Fruit fly (Drosophila melanogaster) whole organism, embryonic: ENCODE results near the gene CIA30.
A peak's percentile ranks its signal among the peaks of the same experiment; 100 is the strongest.

Experiments used
- Antp ChIP-seq: fragments of 200-800 bp; sonication (Bioruptor generic); optimal IDR thresholded peaks from 3 replicates; lab custom pipeline; 2016; ENCODE audit warnings: missing biosample characterization, missing genetic modification characterization
- CG10565 ChIP-seq: fragments of 200-800 bp; sonication (Bioruptor generic); optimal IDR thresholded peaks from 3 replicates; lab custom pipeline; 2016; ENCODE audit warnings: missing biosample characterization, mild to moderate bottlenecking, missing genetic modification characterization
- CG10979 ChIP-seq: fragments of 200-800 bp; sonication (Bioruptor generic); optimal IDR thresholded peaks from 2 replicates; lab custom pipeline; 2018; ENCODE audit warnings: missing biosample characterization, mild to moderate bottlenecking, missing genetic modification characterization, moderate library complexity
- CG11504 ChIP-seq: fragments of 200-800 bp; sonication (Bioruptor generic); optimal IDR thresholded peaks from 3 replicates; lab custom pipeline; 2019; ENCODE audit warnings: missing biosample characterization, mild to moderate bottlenecking, missing genetic modification characterization, moderate library complexity
- CG12299 ChIP-seq: fragments of 200-800 bp; sonication (Bioruptor generic); optimal IDR thresholded peaks from 2 replicates; lab custom pipeline; 2018; ENCODE audit warnings: missing biosample characterization, mild to moderate bottlenecking, missing genetic modification characterization
- CG15011 ChIP-seq: fragments of 200-800 bp; sonication (Bioruptor generic); optimal IDR thresholded peaks from 3 replicates; lab custom pipeline; 2018; ENCODE audit warnings: missing biosample characterization, mild to moderate bottlenecking, missing genetic modification characterization
- CG15269 ChIP-seq: fragments of 200-800 bp; sonication (Bioruptor generic); optimal IDR thresholded peaks from 2 replicates; lab custom pipeline; 2018; ENCODE audit warnings: missing biosample characterization, mild to moderate bottlenecking, missing genetic modification characterization, moderate library complexity
- CG1603 ChIP-seq: fragments of 200-800 bp; sonication (Bioruptor generic); optimal IDR thresholded peaks from 2 replicates; lab custom pipeline; 2019; ENCODE audit warnings: missing biosample characterization, mild to moderate bottlenecking, missing genetic modification characterization, moderate library complexity
- CG17829 ChIP-seq: fragments of 200-800 bp; optimal IDR thresholded peaks from 2 replicates; lab custom pipeline; 2019; ENCODE audit warnings: missing biosample characterization, mild to moderate bottlenecking, missing genetic modification characterization, moderate library complexity
- CG18011 ChIP-seq: fragments of 200-800 bp; sonication (Bioruptor generic); optimal IDR thresholded peaks from 2 replicates; lab custom pipeline; 2017; ENCODE audit warnings: missing biosample characterization, missing genetic modification characterization, mild to moderate bottlenecking, moderate library complexity, missing genotype
- CG1832 ChIP-seq: fragments of 200-800 bp; sonication (Bioruptor generic); optimal IDR thresholded peaks from 2 replicates; lab custom pipeline; 2017; ENCODE audit warnings: missing biosample characterization, mild to moderate bottlenecking, missing genetic modification characterization, inconsistent platforms
- CG18476 ChIP-seq: fragments of 200-800 bp; sonication (Bioruptor generic); optimal IDR thresholded peaks from 2 replicates; lab custom pipeline; 2016; ENCODE audit warnings: missing biosample characterization, mild to moderate bottlenecking, missing genetic modification characterization
- CG2875 ChIP-seq: fragments of 200-800 bp; sonication (Bioruptor generic); optimal IDR thresholded peaks from 2 replicates; lab custom pipeline; 2017; ENCODE audit warnings: missing biosample characterization, mild to moderate bottlenecking, missing genetic modification characterization, missing genetic modification reagents
- CG4360 ChIP-seq: fragments of 200-800 bp; sonication (Bioruptor generic); IDR thresholded peaks from 2 replicates; pipeline ENCODE4 v1.3.6; 2022; ENCODE audit warnings: missing biosample characterization, missing genetic modification characterization
- CG6654 ChIP-seq: fragments of 200-800 bp; sonication (Bioruptor generic); optimal IDR thresholded peaks from 2 replicates; lab custom pipeline; 2017; ENCODE audit warnings: missing biosample characterization, mild to moderate bottlenecking, missing genetic modification characterization
- CG7745 ChIP-seq: fragments of 200-800 bp; sonication (Bioruptor generic); optimal IDR thresholded peaks from 2 replicates; lab custom pipeline; 2018; ENCODE audit warnings: missing biosample characterization, mild to moderate bottlenecking, missing genetic modification characterization, moderate library complexity
- CG7928 ChIP-seq: fragments of 200-800 bp; sonication (Bioruptor generic); optimal IDR thresholded peaks from 2 replicates; lab custom pipeline; 2017; ENCODE audit warnings: missing biosample characterization, mild to moderate bottlenecking, missing genetic modification characterization
- E2f2 ChIP-seq: fragments of 200-800 bp; sonication (Bioruptor generic); IDR thresholded peaks from 2 replicates; pipeline ENCODE4 v1.3.6; 2022; ENCODE audit warnings: missing biosample characterization, missing genetic modification characterization
- ERR ChIP-seq: fragments of 200-800 bp; sonication (Bioruptor generic); optimal IDR thresholded peaks from 2 replicates; lab custom pipeline; 2016; ENCODE audit warnings: missing biosample characterization, missing genetic modification characterization
- Hey ChIP-seq: fragments of 200-800 bp; sonication (Bioruptor generic); optimal IDR thresholded peaks from 3 replicates; lab custom pipeline; 2018; ENCODE audit warnings: missing biosample characterization, mild to moderate bottlenecking, missing genetic modification characterization
- Jarid2 ChIP-seq: fragments of 200-800 bp; sonication (Bioruptor generic); optimal IDR thresholded peaks from 3 replicates; lab custom pipeline; 2017; ENCODE audit warnings: mild to moderate bottlenecking, missing biosample characterization, missing genetic modification reagents, missing genetic modification characterization
- Lim3 ChIP-seq: fragments of 200-800 bp; sonication (Bioruptor generic); IDR thresholded peaks from 2 replicates; pipeline ENCODE4 v1.3.6; 2022; ENCODE audit warnings: missing biosample characterization, missing genetic modification characterization
- Nf-YB ChIP-seq: fragments of 200-800 bp; sonication (Bioruptor generic); optimal IDR thresholded peaks from 3 replicates; lab custom pipeline; 2019; ENCODE audit warnings: missing biosample characterization, mild to moderate bottlenecking, missing genetic modification characterization, moderate library complexity
- Nf-YC ChIP-seq: fragments of 200-800 bp; optimal IDR thresholded peaks from 3 replicates; lab custom pipeline; 2019; ENCODE audit warnings: missing biosample characterization, mild to moderate bottlenecking, missing genetic modification characterization, moderate library complexity
- Sox100B ChIP-seq: fragments of 200-800 bp; sonication (Bioruptor generic); optimal IDR thresholded peaks from 3 replicates; lab custom pipeline; 2018; ENCODE audit warnings: missing biosample characterization, mild to moderate bottlenecking, missing genetic modification characterization
- Ssrp ChIP-seq: fragments of 200-800 bp; sonication (Bioruptor generic); optimal IDR thresholded peaks from 2 replicates; lab custom pipeline; 2018; ENCODE audit warnings: missing biosample characterization, mild to moderate bottlenecking, missing genetic modification characterization, moderate library complexity
- ato ChIP-seq: fragments of 200-800 bp; sonication (Bioruptor generic); IDR thresholded peaks from 2 replicates; pipeline ENCODE4 v1.3.6; 2022; ENCODE audit warnings: missing biosample characterization, missing genetic modification characterization; ENCODE audit not compliant: partially characterized antibody
- bigmax ChIP-seq: fragments of 200-800 bp; sonication (Bioruptor generic); optimal IDR thresholded peaks from 2 replicates; lab custom pipeline; 2018; ENCODE audit warnings: missing biosample characterization, mild to moderate bottlenecking, missing genetic modification characterization
- bowl ChIP-seq: fragments of 200-800 bp; sonication (Bioruptor generic); IDR thresholded peaks from 2 replicates; pipeline ENCODE4 v1.3.6; 2022; ENCODE audit warnings: missing biosample characterization, missing genetic modification characterization
- br ChIP-seq: fragments of >200 bp; optimal IDR thresholded peaks from 2 replicates; lab custom pipeline; 2017
- cwo ChIP-seq: fragments of 200-800 bp; sonication (Bioruptor generic); optimal IDR thresholded peaks from 3 replicates; lab custom pipeline; 2017; ENCODE audit warnings: missing biosample characterization, missing genetic modification characterization, mild to moderate bottlenecking, moderate library complexity, missing genetic modification reagents
- ewg ChIP-seq: fragments of 200-800 bp; sonication (Bioruptor generic); optimal IDR thresholded peaks from 3 replicates; lab custom pipeline; 2017; ENCODE audit warnings: mild to moderate bottlenecking, missing biosample characterization, missing genetic modification reagents, missing genetic modification characterization
- fd64A ChIP-seq: fragments of 200-800 bp; sonication (Bioruptor generic); optimal IDR thresholded peaks from 3 replicates; lab custom pipeline; 2018; ENCODE audit warnings: missing biosample characterization, mild to moderate bottlenecking, missing genetic modification characterization
- fu2 ChIP-seq: fragments of 200-800 bp; sonication (Bioruptor generic); optimal IDR thresholded peaks from 2 replicates; lab custom pipeline; 2016; ENCODE audit warnings: missing biosample characterization, missing genetic modification characterization
- gcm2 ChIP-seq: fragments of 200-800 bp; sonication (Bioruptor generic); optimal IDR thresholded peaks from 2 replicates; lab custom pipeline; 2016; ENCODE audit warnings: missing biosample characterization, missing genetic modification characterization
- gem ChIP-seq: fragments of 200-800 bp; sonication (Bioruptor generic); optimal IDR thresholded peaks from 2 replicates; lab custom pipeline; 2019; ENCODE audit warnings: missing biosample characterization, mild to moderate bottlenecking, missing genetic modification characterization, moderate library complexity
- gsb-n ChIP-seq: fragments of 200-800 bp; sonication (Bioruptor generic); optimal IDR thresholded peaks from 3 replicates; lab custom pipeline; 2018; ENCODE audit warnings: missing biosample characterization, mild to moderate bottlenecking, missing genetic modification characterization
- gt ChIP-seq: fragments of 200-800 bp; sonication (Bioruptor generic); IDR thresholded peaks from 2 replicates; pipeline ENCODE4 v1.3.6; 2022; ENCODE audit warnings: missing biosample characterization, missing genetic modification characterization
- jing ChIP-seq: fragments of 200-800 bp; sonication (Bioruptor generic); optimal IDR thresholded peaks from 2 replicates; lab custom pipeline; 2018; ENCODE audit warnings: missing biosample characterization, mild to moderate bottlenecking, missing genetic modification characterization
- klu ChIP-seq: fragments of 200-800 bp; sonication (Bioruptor generic); IDR thresholded peaks from 2 replicates; pipeline ENCODE4 v1.3.6; 2022; ENCODE audit warnings: missing biosample characterization, missing genetic modification characterization
- oc ChIP-seq: fragments of 200-800 bp; sonication (Bioruptor generic); optimal IDR thresholded peaks from 2 replicates; lab custom pipeline; 2018; ENCODE audit warnings: missing biosample characterization, mild to moderate bottlenecking, missing genetic modification characterization, moderate library complexity
- org-1 ChIP-seq: fragments of 200-800 bp; sonication (Bioruptor generic); optimal IDR thresholded peaks from 2 replicates; lab custom pipeline; 2017; ENCODE audit warnings: missing biosample characterization, missing genetic modification characterization
- phol ChIP-seq: fragments of 200-800 bp; sonication (Bioruptor generic); optimal IDR thresholded peaks from 3 replicates; lab custom pipeline; 2018; ENCODE audit warnings: missing biosample characterization, mild to moderate bottlenecking, missing genetic modification characterization, moderate library complexity
- sd ChIP-seq: fragments of 200-800 bp; sonication (Bioruptor generic); optimal IDR thresholded peaks from 3 replicates; lab custom pipeline; 2018; ENCODE audit warnings: missing biosample characterization, mild to moderate bottlenecking, missing genetic modification characterization, moderate library complexity
- sens ChIP-seq: fragments of 200-800 bp; sonication (Bioruptor generic); peaks from one replicate; lab custom pipeline; 2016; ENCODE audit warnings: missing biosample characterization, missing genetic modification characterization
- sisA ChIP-seq: fragments of 200-800 bp; sonication (Bioruptor generic); IDR thresholded peaks from 2 replicates; pipeline ENCODE4 v1.3.6; 2022; ENCODE audit warnings: missing biosample characterization, missing genetic modification characterization
- trh ChIP-seq: fragments of 200-800 bp; sonication (Bioruptor generic); optimal IDR thresholded peaks from 2 replicates; lab custom pipeline; 2016; ENCODE audit warnings: missing biosample characterization, missing genetic modification characterization
- zen ChIP-seq: fragments of 200-800 bp; sonication (Bioruptor generic); optimal IDR thresholded peaks from 3 replicates; lab custom pipeline; 2018; ENCODE audit warnings: missing biosample characterization, mild to moderate bottlenecking, missing genetic modification characterization, moderate library complexity
- zfh1 ChIP-seq: fragments of 200-800 bp; sonication (Bioruptor generic); IDR thresholded peaks from 3 replicates; pipeline ENCODE4 v1.3.6; 2022; ENCODE audit warnings: missing biosample characterization, missing genetic modification characterization

The CIA30 gene

DNA sequence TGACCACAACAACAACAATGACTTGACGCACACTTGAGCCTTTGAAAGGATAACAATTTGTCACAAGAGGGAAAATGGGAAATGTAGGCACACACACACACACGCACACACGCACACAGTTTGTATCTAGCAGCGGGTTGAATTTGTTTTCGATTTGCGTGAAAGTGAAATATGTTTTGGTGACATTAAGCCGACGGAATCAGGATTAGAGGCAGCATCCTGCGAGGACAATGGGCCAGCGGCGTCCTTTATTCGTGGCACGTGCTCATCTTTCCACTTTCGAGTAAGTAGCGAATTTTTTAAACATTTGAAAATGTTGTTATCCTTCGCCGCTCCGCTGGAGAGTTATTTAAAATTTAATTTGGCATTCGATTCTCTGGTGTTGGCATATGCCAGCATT, 29.5 kb upstream of the CIA30 start:
- no peak for TF ChIP-seq cwo (GFP tag; lab: Kevin White, UChicago)
- peak; percentile 72 for TF ChIP-seq Hey (tag; lab: Kevin White, UChicago)
- TF ChIP-seq CG7928 (GFP tag; lab: Kevin White, UChicago) = no peak
- TF ChIP-seq CG17829 = no peak
- no peak for TF ChIP-seq gsb-n (tag; lab: Kevin White, UChicago)
- peak; percentile 70 for TF ChIP-seq oc (tag; lab: Kevin White, UChicago)
- TF ChIP-seq gcm2 = no peak
- TF ChIP-seq CG4360 = peak; percentile 55; the same call in 1 of the 2 replicates
- no peak for TF ChIP-seq CG1603 (tag; lab: Kevin White, UChicago)
- TF ChIP-seq CG10565 = no peak
- no peak for TF ChIP-seq CG10979
- no peak for TF ChIP-seq ato (GFP tag; lab: Robert Waterston, UW)
- TF ChIP-seq fd64A (GFP tag; lab: Kevin White, UChicago) = no peak
- no peak for TF ChIP-seq CG11504
- TF ChIP-seq, all 482 proteins: peak for 3

DNA sequence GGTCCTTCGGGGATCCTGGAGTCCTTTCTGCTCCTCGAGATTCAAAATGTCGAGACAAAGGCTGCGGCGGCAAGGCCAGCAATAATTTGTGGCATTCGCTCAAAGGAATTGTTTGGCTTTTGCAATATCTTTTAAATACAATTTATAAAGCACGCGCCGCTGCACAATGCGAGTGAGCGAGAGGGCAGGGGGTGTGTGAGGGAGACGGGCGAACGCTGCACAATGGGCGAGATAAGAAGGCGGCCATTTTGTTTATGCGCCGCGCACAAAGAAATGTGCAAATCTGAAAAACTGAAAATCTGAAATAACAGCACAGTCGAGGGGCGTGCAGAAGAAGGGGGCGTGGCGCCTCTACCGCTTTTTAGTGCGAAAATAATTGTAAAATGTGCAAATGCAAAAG, 28.4 kb upstream of the CIA30 start:
- TF ChIP-seq E2f2 (GFP tag; lab: Robert Waterston, UW) = no peak
- no peak for TF ChIP-seq bigmax (GFP tag; lab: Kevin White, UChicago)
- TF ChIP-seq Sox100B (GFP tag; lab: Kevin White, UChicago) = no peak
- peak; percentile 27 for TF ChIP-seq ewg (GFP tag; lab: Kevin White, UChicago)
- TF ChIP-seq CG1832 (GFP tag; lab: Kevin White, UChicago) = peak; percentile 50
- TF ChIP-seq Nf-YB (GFP tag; lab: Kevin White, UChicago) = peak; percentile 9
- TF ChIP-seq bowl (GFP tag; lab: Robert Waterston, UW) = no peak
- peak; percentile 44 for TF ChIP-seq sens
- TF ChIP-seq phol = peak; percentile 7
- TF ChIP-seq Nf-YC (tag; lab: Kevin White, UChicago) = peak; percentile 41

DNA sequence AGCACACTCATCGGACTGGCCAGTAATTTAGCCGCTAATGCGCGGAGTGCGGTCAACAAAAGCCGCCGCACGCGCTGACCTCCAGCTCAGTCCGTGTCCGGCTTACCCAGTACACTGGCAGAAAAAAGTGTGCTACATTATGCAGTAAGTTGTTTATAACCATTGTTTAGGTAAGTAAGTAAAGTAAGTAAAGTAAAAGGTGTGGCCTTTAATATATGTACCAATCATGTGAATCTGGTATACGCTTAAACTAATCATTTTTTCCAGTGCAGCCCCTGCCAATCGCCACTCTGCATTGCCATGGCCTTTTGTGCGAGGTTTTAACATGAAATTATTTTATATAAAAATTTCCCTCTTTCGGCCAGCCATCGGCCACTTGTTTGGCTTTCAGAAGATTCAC, 25.3 kb upstream of the CIA30 start:
- TF ChIP-seq fu2 (no peak), bowl (GFP tag; lab: Robert Waterston, UW) (no peak), Jarid2 (GFP tag; lab: Kevin White, UChicago) (no peak), CG12299 (no peak), CG2875 (GFP tag; lab: Kevin White, UChicago) (no peak), Antp (GFP tag; lab: Kevin White, UChicago) (no peak), CG15269 (no peak), Ssrp (tag; lab: Kevin White, UChicago) (no peak), CG6654 (GFP tag; lab: Kevin White, UChicago) (no peak), Lim3 (GFP tag; lab: Robert Waterston, UW) (no peak), zfh1 (GFP tag; lab: Robert Waterston, UW) (peak; percentile 54; the same call in 2 of the 3 replicates), CG15011 (GFP tag; lab: Kevin White, UChicago) (no peak), jing (GFP tag; lab: Kevin White, UChicago) (no peak), E2f2 (GFP tag; lab: Robert Waterston, UW) (no peak), CG18011 (GFP tag; lab: Kevin White, UChicago) (no peak), klu (GFP tag; lab: Robert Waterston, UW) (no peak), gem (tag; lab: Kevin White, UChicago) (peak; percentile 35), gt (GFP tag; lab: Robert Waterston, UW) (no peak), CG7745 (tag; lab: Kevin White, UChicago) (no peak), sisA (GFP tag; lab: Robert Waterston, UW) (peak; percentile 49), ERR (GFP tag; lab: Kevin White, UChicago) (no peak), br (lab: Kevin White, UChicago) (no peak), trh (GFP tag; lab: Kevin White, UChicago) (no peak), CG1603 (tag; lab: Kevin White, UChicago) (peak; percentile 44), zen (tag; lab: Kevin White, UChicago) (no peak), CG18476 (no peak), sd (tag; lab: Kevin White, UChicago) (no peak), org-1 (GFP tag; lab: Kevin White, UChicago) (no peak)
